Worm (Caenorhabditis elegans) whole organism, L2 larva: ENCODE data around the gene lgc-39.

Experiments
- aly-2 ChIP-seq: fragments of 150-350 bp; optimal IDR thresholded peaks from 2 replicates; lab custom pipeline; 2014; ENCODE audit warnings: missing biosample characterization, missing genetic modification characterization
- dmd-4 ChIP-seq: sonication (generic microtip); optimal IDR thresholded peaks from 2 replicates; lab custom pipeline; 2017; ENCODE audit warnings: missing biosample characterization, missing genetic modification characterization
- elt-1 ChIP-seq: fragments of 150-350 bp; optimal IDR thresholded peaks from 2 replicates; lab custom pipeline; 2014; ENCODE audit warnings: missing biosample characterization, missing genetic modification characterization
- mab-5 ChIP-seq: fragments of 150-350 bp; optimal IDR thresholded peaks from 2 replicates; lab custom pipeline; 2014; ENCODE audit warnings: missing biosample characterization, missing genetic modification characterization
- mbf-1 ChIP-seq: sonication (generic microtip); optimal IDR thresholded peaks from 2 replicates; lab custom pipeline; 2017; ENCODE audit warnings: missing biosample characterization, missing genetic modification characterization
- nhr-11 ChIP-seq: fragments of 150-350 bp; optimal IDR thresholded peaks from 2 replicates; lab custom pipeline; 2014; ENCODE audit warnings: missing biosample characterization, missing genetic modification characterization
- nhr-12 ChIP-seq: fragments of 150-350 bp; optimal IDR thresholded peaks from 2 replicates; lab custom pipeline; 2014; ENCODE audit warnings: missing biosample characterization, missing genetic modification characterization
- nhr-23 ChIP-seq: fragments of 150-350 bp; optimal IDR thresholded peaks from 2 replicates; lab custom pipeline; 2014; ENCODE audit warnings: missing biosample characterization, missing genetic modification reagents, missing genetic modification characterization
- nhr-237 ChIP-seq: fragments of 150-350 bp; optimal IDR thresholded peaks from 2 replicates; lab custom pipeline; 2014; ENCODE audit warnings: missing biosample characterization, missing genetic modification characterization
- nhr-77 ChIP-seq: fragments of 150-350 bp; optimal IDR thresholded peaks from 2 replicates; lab custom pipeline; 2014; ENCODE audit warnings: missing biosample characterization, missing genetic modification characterization
- skn-1 ChIP-seq: sonication (generic microtip); optimal IDR thresholded peaks from 2 replicates; lab custom pipeline; 2017; ENCODE audit warnings: missing biosample characterization, missing genetic modification characterization
- ztf-4 ChIP-seq: fragments of 150-350 bp; optimal IDR thresholded peaks from 2 replicates; lab custom pipeline; 2014; ENCODE audit warnings: missing biosample characterization, missing genetic modification characterization

DNA sequence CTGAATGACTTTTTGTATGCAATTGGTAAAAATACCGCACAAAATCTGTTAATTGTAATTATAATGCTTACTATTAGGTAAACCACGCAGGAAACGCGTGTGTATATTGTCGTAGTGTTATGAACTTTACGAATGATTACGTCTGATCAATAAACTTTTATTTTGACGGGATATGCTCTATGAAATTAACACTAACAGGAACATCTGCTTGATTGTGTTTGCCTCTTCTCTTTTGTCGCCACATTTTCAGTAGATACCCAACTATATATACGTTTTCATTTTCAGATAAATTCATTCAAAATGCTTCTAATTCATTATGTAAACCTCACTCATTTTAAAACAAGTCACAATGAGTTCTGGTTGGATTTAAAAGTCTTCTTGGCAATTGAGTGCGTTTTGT, 43.1 kb upstream of the lgc-39 start, which contains the start of gene sre-10:
- TF ChIP-seq ztf-4 (tag; lab: Kevin White, UChicago) (no peak), dmd-4 (tag; lab: Kevin White, UChicago) (no peak), nhr-12 (tag; lab: Kevin White, UChicago) (no peak), nhr-11 (tag; lab: Kevin White, UChicago) (no peak), nhr-237 (tag; lab: Kevin White, UChicago) (no peak), skn-1 (tag; lab: Kevin White, UChicago) (no peak), mbf-1 (no peak), nhr-77 (tag; lab: Kevin White, UChicago) (no peak), aly-2 (tag; lab: Kevin White, UChicago) (no peak), elt-1 (tag; lab: Kevin White, UChicago) (no peak), nhr-23 (tag; lab: Kevin White, UChicago) (no peak), mab-5 (tag; lab: Kevin White, UChicago) (no peak)
